Worm (Caenorhabditis elegans) whole organism, late embryonic: ENCODE results near the gene C50F4.10.

Experiments used
- ama-1 ChIP-seq: fragments of 150-350 bp; optimal IDR thresholded peaks from 2 replicates; lab custom pipeline; 2014
- ceh-48 ChIP-seq: sonication (generic microtip); optimal IDR thresholded peaks from 2 replicates; lab custom pipeline; 2016; ENCODE audit warnings: missing genetic modification characterization, inconsistent platforms, missing compliant biosample characterization
- dve-1 ChIP-seq: sonication (generic microtip); optimal IDR thresholded peaks from 2 replicates; lab custom pipeline; 2017; ENCODE audit warnings: antibody characterized with exemption, mild to moderate bottlenecking, missing genetic modification characterization, missing compliant biosample characterization
- fkh-10 ChIP-seq: fragments of 150-350 bp; optimal IDR thresholded peaks from 2 replicates; lab custom pipeline; 2014; ENCODE audit warnings: missing biosample characterization, missing genetic modification reagents, missing genetic modification characterization
- gmeb-2 ChIP-seq: sonication (generic microtip); optimal IDR thresholded peaks from 2 replicates; lab custom pipeline; 2016; ENCODE audit warnings: missing genetic modification characterization, inconsistent platforms, missing compliant biosample characterization
- lin-11 ChIP-seq: fragments of 200-800 bp; sonication (Bioruptor generic); optimal IDR thresholded peaks from 2 replicates; lab custom pipeline; 2018; ENCODE audit warnings: mild to moderate bottlenecking, missing genetic modification characterization, missing compliant biosample characterization
- odd-2 ChIP-seq: sonication (generic microtip); optimal IDR thresholded peaks from 2 replicates; lab custom pipeline; 2017; ENCODE audit warnings: antibody characterized with exemption, mild to moderate bottlenecking, missing genetic modification characterization, missing compliant biosample characterization
- tbx-2 ChIP-seq: sonication (generic microtip); optimal IDR thresholded peaks from 2 replicates; lab custom pipeline; 2016; ENCODE audit warnings: missing genetic modification characterization, missing compliant biosample characterization
- unc-86 ChIP-seq: sonication (generic microtip); optimal IDR thresholded peaks from 2 replicates; lab custom pipeline; 2016; ENCODE audit warnings: missing genetic modification characterization, missing compliant biosample characterization
- zip-5 ChIP-seq: sonication (generic microtip); optimal IDR thresholded peaks from 2 replicates; lab custom pipeline; 2016; ENCODE audit warnings: missing genetic modification characterization, missing compliant biosample characterization

DNA sequence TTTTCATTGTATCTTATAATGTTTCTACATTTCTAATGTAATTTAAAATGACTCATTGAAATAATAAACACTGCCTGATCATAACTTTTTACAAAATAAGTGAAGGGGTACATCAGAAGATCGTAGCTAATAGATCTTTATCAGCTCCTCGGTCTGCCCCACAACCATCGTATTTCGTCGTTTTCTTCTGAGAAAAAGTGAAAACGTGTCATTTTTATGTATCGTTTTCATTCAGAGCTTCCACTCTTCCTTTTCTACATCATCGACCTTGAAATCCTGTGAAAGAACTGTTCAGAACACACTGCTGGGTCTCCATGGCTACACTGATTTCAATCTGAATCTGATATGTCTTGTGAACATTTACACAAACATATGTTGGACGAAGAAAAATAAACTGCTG, 32.1 kb downstream of the C50F4.10 start:
- no peak for TF ChIP-seq odd-2 (tag; lab: Kevin White, UChicago)
- TF ChIP-seq ama-1 (lab: Kevin White, UChicago), result no peak
- TF ChIP-seq fkh-10 (GFP tag; lab: Kevin White, UChicago), result no peak
- TF ChIP-seq lin-11, result no peak
- no peak for TF ChIP-seq dve-1 (tag; lab: Kevin White, UChicago)
- TF ChIP-seq unc-86 (tag; lab: Kevin White, UChicago), result no peak
- no peak for TF ChIP-seq gmeb-2 (tag; lab: Kevin White, UChicago)
- TF ChIP-seq zip-5 (tag; lab: Kevin White, UChicago), result no peak
- no peak for TF ChIP-seq tbx-2 (tag; lab: Kevin White, UChicago)
- TF ChIP-seq ceh-48 (tag; lab: Kevin White, UChicago), result no peak
